Worm (Caenorhabditis elegans): Measurements from ENCODE around the gene cul-5.

Gene cul-5

ce11 chrV:10225610-10226009, 46.3 kb downstream of the cul-5 start, which contains the start of gene daf-36:
TSS of gene daf-36 (minus strand) at chrV:10225710.
- TF ChIP-seq tbx-11 (GFP tag; IDR thresholded peaks at IDR 0.05) (no peak), ets-7 (tag; optimal IDR thresholded peaks at IDR 0.05) (no peak)

ce11 chrV:10227333-10227732, 48.0 kb downstream of the cul-5 start, which contains the start of gene ttr-19:
TSS of gene ttr-19 (minus strand) at chrV:10227433.
- no peak for TF ChIP-seq B0310.2 (tag; optimal IDR thresholded peaks at IDR 0.05)
- no peak for TF ChIP-seq tbx-11 (GFP tag; IDR thresholded peaks at IDR 0.05)
- no peak for TF ChIP-seq aly-1 (tag; optimal IDR thresholded peaks at IDR 0.05)
- no peak for TF ChIP-seq tra-4 (tag; optimal IDR thresholded peaks at IDR 0.05)
- TF ChIP-seq hmg-4 (GFP tag; optimal IDR thresholded peaks at IDR 0.05), result no peak
- TF ChIP-seq ets-7 (tag; optimal IDR thresholded peaks at IDR 0.05), result no peak
- TF ChIP-seq ama-1 (optimal IDR thresholded peaks at IDR 0.05), result no peak
- no peak for TF ChIP-seq hnd-1 (tag; optimal IDR thresholded peaks at IDR 0.05)
- no peak for TF ChIP-seq scrt-1 (GFP tag; IDR thresholded peaks at IDR 0.05)
- no peak for TF ChIP-seq pes-1 (GFP tag; IDR thresholded peaks at IDR 0.05)
- TF ChIP-seq sea-1 (GFP tag; conservative IDR thresholded peaks at IDR 0.05), result no peak
- TF ChIP-seq ceh-13 (GFP tag; optimal IDR thresholded peaks at IDR 0.05), result no peak
- no peak for TF ChIP-seq ceh-36 (tag; optimal IDR thresholded peaks at IDR 0.05)
- no peak for TF ChIP-seq hmbx-1 (tag; optimal IDR thresholded peaks at IDR 0.05)
- TF ChIP-seq tbx-37 (GFP tag; conservative IDR thresholded peaks at IDR 0.05), result no peak
- TF ChIP-seq F13C5.2 (tag; optimal IDR thresholded peaks at IDR 0.05), result no peak
- TF ChIP-seq flt-1 (GFP tag; IDR thresholded peaks at IDR 0.05), result no peak

- no peak for TF ChIP-seq tbx-37 (GFP tag; conservative IDR thresholded peaks at IDR 0.05)
- no peak for TF ChIP-seq ets-7 (tag; optimal IDR thresholded peaks at IDR 0.05)
- no peak for TF ChIP-seq tbx-11 (GFP tag; IDR thresholded peaks at IDR 0.05)
- no peak for TF ChIP-seq pes-1 (GFP tag; IDR thresholded peaks at IDR 0.05)
- no peak for TF ChIP-seq ceh-36 (tag; optimal IDR thresholded peaks at IDR 0.05)
Measured at ce11 chrV:10228360-10228759, 49.0 kb downstream of the cul-5 start, which contains the start of gene fipr-4. TSS of gene fipr-4 (minus strand) at chrV:10228460.

ce11 chrV:10229222-10229879, 50.0 kb downstream of the cul-5 start, which contains the start of the genes pyt-1 and fipr-7:
TSS of gene pyt-1 (minus strand) at chrV:10229322.
TSS of gene fipr-7 (plus strand) at chrV:10229829.
- TF ChIP-seq ceh-36 (tag; optimal IDR thresholded peaks at IDR 0.05) (no peak), scrt-1 (GFP tag; IDR thresholded peaks at IDR 0.05) (no peak)

- no peak for TF ChIP-seq hnd-1 (tag; optimal IDR thresholded peaks at IDR 0.05)
- TF ChIP-seq tra-4 (tag; optimal IDR thresholded peaks at IDR 0.05), result no peak
- no peak for TF ChIP-seq F13C5.2 (tag; optimal IDR thresholded peaks at IDR 0.05)
- no peak for TF ChIP-seq tbx-37 (GFP tag; conservative IDR thresholded peaks at IDR 0.05)
- no peak for TF ChIP-seq ceh-13 (GFP tag; optimal IDR thresholded peaks at IDR 0.05)
- no peak for TF ChIP-seq hmg-4 (GFP tag; optimal IDR thresholded peaks at IDR 0.05)
- no peak for TF ChIP-seq sea-1 (GFP tag; conservative IDR thresholded peaks at IDR 0.05)
- no peak for TF ChIP-seq B0310.2 (tag; optimal IDR thresholded peaks at IDR 0.05)
- no peak for TF ChIP-seq ama-1 (optimal IDR thresholded peaks at IDR 0.05)
- TF ChIP-seq ets-7 (tag; optimal IDR thresholded peaks at IDR 0.05), result no peak
- no peak for TF ChIP-seq pes-1 (GFP tag; IDR thresholded peaks at IDR 0.05)
- TF ChIP-seq flt-1 (GFP tag; IDR thresholded peaks at IDR 0.05), result no peak
Measured at ce11 chrV:10230932-10231331, 51.6 kb downstream of the cul-5 start, which contains the start of gene fipr-6. TSS of gene fipr-6 (plus strand) at chrV:10231232.

Data from whole organism, early embryonic.